Worm (Caenorhabditis elegans): Measurements from ENCODE around the gene fbxc-58.

fbxc-58 gene

ce11 chrIV:9343102-9343599, 28.2 kb upstream of the fbxc-58 start, which contains the start of gene pigc-1:
TSS of gene pigc-1 (minus strand) at chrIV:9343152.
- TF ChIP-seq nhr-11 (tag; optimal IDR thresholded peaks at IDR 0.05): no peak
- TF ChIP-seq F26F4.8 (GFP tag; conservative IDR thresholded peaks at IDR 0.05): no peak
- no peak for TF ChIP-seq hlh-11 (tag; optimal IDR thresholded peaks at IDR 0.05)
- no peak for TF ChIP-seq sdz-12 (GFP tag; optimal IDR thresholded peaks at IDR 0.05)
- no peak for TF ChIP-seq php-3 (GFP tag; IDR thresholded peaks at IDR 0.05)
- no peak; the same call in 1 of the 2 replicates for TF ChIP-seq lin-1 (GFP tag; IDR thresholded peaks at IDR 0.05)
- peak; percentile 38 for TF ChIP-seq lin-38 (GFP tag; IDR thresholded peaks at IDR 0.05)
- TF ChIP-seq nhr-76 (tag; optimal IDR thresholded peaks at IDR 0.05): no peak
- peak; percentile 31 for TF ChIP-seq nhr-77 (tag; optimal IDR thresholded peaks at IDR 0.05)
- TF ChIP-seq lin-13 (GFP tag; optimal IDR thresholded peaks at IDR 0.05): no peak
- peak; percentile 10 for TF ChIP-seq mes-2 (tag; optimal IDR thresholded peaks at IDR 0.05; ENCODE audit: poor library complexity, severe bottlenecking)
- TF ChIP-seq F10B5.3 (tag; optimal IDR thresholded peaks at IDR 0.05): no peak
- peak; percentile 6 for TF ChIP-seq mep-1 (tag; optimal IDR thresholded peaks at IDR 0.05)
- TF ChIP-seq mdt-29 (GFP tag; IDR thresholded peaks at IDR 0.05): no peak
- TF ChIP-seq spr-3 (GFP tag; optimal IDR thresholded peaks at IDR 0.05): no peak
- no peak for TF ChIP-seq set-16 (GFP tag; IDR thresholded peaks at IDR 0.05)
- no peak for TF ChIP-seq lsy-2 (tag; optimal IDR thresholded peaks at IDR 0.05)
- TF ChIP-seq ZK546.5 (tag; optimal IDR thresholded peaks at IDR 0.05): no peak
- TF ChIP-seq pqm-1 (tag; optimal IDR thresholded peaks at IDR 0.05): no peak
- TF ChIP-seq madf-5 (GFP tag; IDR thresholded peaks at IDR 0.05): no peak
- no peak for TF ChIP-seq ceh-28 (tag; optimal IDR thresholded peaks at IDR 0.05)
- no peak for TF ChIP-seq Y105C5A.15 (GFP tag; IDR thresholded peaks at IDR 0.05)
- peak; percentile 18; the same call in 1 of the 2 replicates for TF ChIP-seq Y48G9A.11 (GFP tag; IDR thresholded peaks at IDR 0.05)
- TF ChIP-seq ceh-44 (GFP tag; IDR thresholded peaks at IDR 0.05): no peak
- no peak for TF ChIP-seq zfp-3 (GFP tag; conservative IDR thresholded peaks at IDR 0.05)
- no peak for TF ChIP-seq daf-16 (GFP tag; optimal IDR thresholded peaks at IDR 0.05)
- peak; percentile 90 for TF ChIP-seq daf-16 (tag; optimal IDR thresholded peaks at IDR 0.05)
- no peak for TF ChIP-seq dve-1 (tag; optimal IDR thresholded peaks at IDR 0.05; ENCODE audit: insufficient read depth)
- TF ChIP-seq F49E8.2 (tag; optimal IDR thresholded peaks at IDR 0.05; ENCODE audit: borderline replicate concordance): no peak
- no peak for TF ChIP-seq dpl-1 (GFP tag; optimal IDR thresholded peaks at IDR 0.05)
- no peak for TF ChIP-seq Y5F2A.4 (GFP tag; optimal IDR thresholded peaks at IDR 0.05)
- no peak for TF ChIP-seq lin-39 (tag; optimal IDR thresholded peaks at IDR 0.05)

DNA sequence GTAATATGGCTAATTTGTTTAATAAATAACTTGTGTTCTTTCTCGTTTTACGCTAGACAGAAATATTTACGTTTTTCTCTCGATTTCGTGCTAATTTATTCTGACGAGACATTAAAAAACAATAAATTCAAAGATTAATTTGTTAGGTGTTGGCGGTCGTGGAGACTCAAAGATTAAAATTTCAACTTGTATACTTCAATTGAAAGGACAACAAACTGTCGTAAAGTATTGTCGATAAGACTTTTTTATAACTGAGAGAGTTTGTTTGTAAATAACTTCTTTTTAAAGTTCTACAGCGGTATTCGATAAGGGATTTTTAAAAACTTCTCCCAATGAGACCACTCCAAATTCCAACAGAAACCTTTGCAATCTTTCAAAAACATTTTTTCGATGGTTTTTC, 17.6 kb upstream of the fbxc-58 start:
- TF ChIP-seq dmd-6 (GFP tag; IDR thresholded peaks at IDR 0.05): no peak
- no peak for TF ChIP-seq nhr-48 (tag; optimal IDR thresholded peaks at IDR 0.05)
- TF ChIP-seq ceh-28 (tag; optimal IDR thresholded peaks at IDR 0.05): no peak
- TF ChIP-seq nhr-76 (tag; optimal IDR thresholded peaks at IDR 0.05): no peak
- TF ChIP-seq aly-2 (tag; optimal IDR thresholded peaks at IDR 0.05): no peak
- TF ChIP-seq F37D6.2 (tag; optimal IDR thresholded peaks at IDR 0.05): no peak
- peak; percentile 19 for TF ChIP-seq dve-1 (tag; optimal IDR thresholded peaks at IDR 0.05; ENCODE audit: insufficient read depth)
- TF ChIP-seq ceh-44 (GFP tag; IDR thresholded peaks at IDR 0.05): no peak
- no peak for TF ChIP-seq madf-5 (GFP tag; IDR thresholded peaks at IDR 0.05)
- TF ChIP-seq dmd-8 (GFP tag; IDR thresholded peaks at IDR 0.05): no peak
- no peak for TF ChIP-seq daf-16 (GFP tag; optimal IDR thresholded peaks at IDR 0.05)
- peak; percentile 94 for TF ChIP-seq daf-16 (tag; optimal IDR thresholded peaks at IDR 0.05)
- no peak for TF ChIP-seq hlh-30 (tag; optimal IDR thresholded peaks at IDR 0.05; ENCODE audit: insufficient read depth)
- TF ChIP-seq nhr-41 (GFP tag; IDR thresholded peaks at IDR 0.05): no peak
- no peak for TF ChIP-seq saeg-2 (GFP tag; IDR thresholded peaks at IDR 0.05)
- no peak for TF ChIP-seq zip-2 (tag; optimal IDR thresholded peaks at IDR 0.05)
- no peak for TF ChIP-seq spr-1 (tag; optimal IDR thresholded peaks at IDR 0.05)
- no peak for TF ChIP-seq ceh-20 (GFP tag; IDR thresholded peaks at IDR 0.05)
- TF ChIP-seq skn-1 (tag; optimal IDR thresholded peaks at IDR 0.05): no peak
